Fruit fly (Drosophila melanogaster) whole organism, embryonic: Measurements from ENCODE around the gene CG34001.

Experiments
- B-H1 ChIP-seq: fragments of 200-800 bp; sonication (Bioruptor generic); IDR thresholded peaks from 3 replicates; pipeline ENCODE4 v1.3.6; 2022; ENCODE audit warnings: missing biosample characterization, missing genetic modification characterization
- CG10267 ChIP-seq: fragments of 200-800 bp; sonication (Bioruptor generic); optimal IDR thresholded peaks from 2 replicates; lab custom pipeline; 2018; ENCODE audit warnings: missing biosample characterization, mild to moderate bottlenecking, missing genetic modification characterization, moderate library complexity
- CG12071 ChIP-seq: fragments of 200-800 bp; sonication (Bioruptor generic); optimal IDR thresholded peaks from 3 replicates; lab custom pipeline; 2018; ENCODE audit warnings: missing biosample characterization, mild to moderate bottlenecking, missing genetic modification characterization
- CG18476 ChIP-seq: fragments of 200-800 bp; sonication (Bioruptor generic); optimal IDR thresholded peaks from 2 replicates; lab custom pipeline; 2016; ENCODE audit warnings: missing biosample characterization, mild to moderate bottlenecking, missing genetic modification characterization
- CG2120 ChIP-seq: fragments of 200-800 bp; sonication (Bioruptor generic); optimal IDR thresholded peaks from 3 replicates; lab custom pipeline; 2016; ENCODE audit warnings: missing biosample characterization, missing genetic modification characterization
- CG33213 ChIP-seq: fragments of 200-800 bp; sonication (Bioruptor generic); optimal IDR thresholded peaks from 3 replicates; lab custom pipeline; 2016; ENCODE audit warnings: missing biosample characterization, missing genetic modification characterization
- CG34224 ChIP-seq: fragments of 200-800 bp; sonication (Bioruptor generic); IDR thresholded peaks from 3 replicates; pipeline ENCODE4 v1.3.6; 2022; ENCODE audit warnings: missing biosample characterization, missing genetic modification characterization; ENCODE audit not compliant: partially characterized antibody
- CG42726 ChIP-seq: fragments of 200-800 bp; sonication (Bioruptor generic); IDR thresholded peaks from 2 replicates; pipeline ENCODE4 v1.3.6; 2022; ENCODE audit warnings: missing biosample characterization, missing genetic modification characterization; ENCODE audit not compliant: partially characterized antibody
- CG4360 ChIP-seq: fragments of 200-800 bp; sonication (Bioruptor generic); IDR thresholded peaks from 2 replicates; pipeline ENCODE4 v1.3.6; 2022; ENCODE audit warnings: missing biosample characterization, missing genetic modification characterization
- CG4854 ChIP-seq: fragments of 200-800 bp; sonication (Bioruptor generic); optimal IDR thresholded peaks from 2 replicates; lab custom pipeline; 2016; ENCODE audit warnings: missing biosample characterization, missing genetic modification characterization, inconsistent platforms
- CG7556 ChIP-seq: fragments of 200-800 bp; sonication (Bioruptor generic); optimal IDR thresholded peaks from 2 replicates; lab custom pipeline; 2017; ENCODE audit warnings: missing biosample characterization, mild to moderate bottlenecking, missing genetic modification characterization
- CG8388 ChIP-seq: fragments of 200-800 bp; sonication (Bioruptor generic); optimal IDR thresholded peaks from 2 replicates; lab custom pipeline; 2019; ENCODE audit warnings: missing biosample characterization, mild to moderate bottlenecking, missing genetic modification characterization, moderate library complexity
- CG8478 ChIP-seq: fragments of >200 bp; optimal IDR thresholded peaks from 2 replicates; lab custom pipeline; 2018
- CG8765 ChIP-seq: fragments of 200-800 bp; sonication (Bioruptor generic); IDR thresholded peaks from 2 replicates; pipeline ENCODE4 v1.3.6; 2022; ENCODE audit warnings: missing biosample characterization, missing genetic modification characterization
- CG9215 ChIP-seq: fragments of 200-800 bp; sonication (Bioruptor generic); IDR thresholded peaks from 2 replicates; pipeline ENCODE4 v1.3.6; 2022; ENCODE audit warnings: missing biosample characterization, missing genetic modification characterization
- CG9817 ChIP-seq: fragments of 200-800 bp; sonication (Bioruptor generic); optimal IDR thresholded peaks from 2 replicates; lab custom pipeline; 2018; ENCODE audit warnings: missing biosample characterization, mild to moderate bottlenecking, missing genetic modification characterization, moderate library complexity
- Dbx ChIP-seq: fragments of 200-800 bp; sonication (Bioruptor generic); IDR thresholded peaks from 3 replicates; pipeline ENCODE4 v1.3.6; 2022; ENCODE audit warnings: missing biosample characterization, missing genetic modification characterization
- Eip74EF ChIP-seq, 2 experiments: fragments of 200-800 bp in 1 of 2; fragments of >200 bp in 1 of 2; sonication (Bioruptor generic) in 1 of 2; optimal IDR thresholded peaks; 2 replicates each; lab custom pipeline; 2017 to 2019; ENCODE audit warnings: missing biosample characterization in 2 of 2, missing genetic modification characterization in 2 of 2, mild to moderate bottlenecking in 1 of 2, moderate library complexity in 1 of 2
- Gug ChIP-seq: fragments of 200-800 bp; sonication (Bioruptor generic); IDR thresholded peaks from 4 replicates; pipeline ENCODE4 v1.3.6; 2022; ENCODE audit warnings: missing biosample characterization, missing genetic modification characterization
- HmgD ChIP-seq: fragments of 200-800 bp; sonication (Bioruptor generic); optimal IDR thresholded peaks from 3 replicates; lab custom pipeline; 2016; ENCODE audit warnings: missing biosample characterization, missing genetic modification characterization
- Hr39 ChIP-seq: fragments of >200 bp; optimal IDR thresholded peaks from 2 replicates; lab custom pipeline; 2017
- Jarid2 ChIP-seq: fragments of 200-800 bp; sonication (Bioruptor generic); optimal IDR thresholded peaks from 3 replicates; lab custom pipeline; 2017; ENCODE audit warnings: mild to moderate bottlenecking, missing biosample characterization, missing genetic modification reagents, missing genetic modification characterization
- NC2β ChIP-seq: fragments of 200-800 bp; sonication (Bioruptor generic); optimal IDR thresholded peaks from 2 replicates; lab custom pipeline; 2016; ENCODE audit warnings: missing biosample characterization, missing genetic modification characterization
- Opbp ChIP-seq: fragments of 200-800 bp; sonication (Bioruptor generic); IDR thresholded peaks from 3 replicates; pipeline ENCODE4 v1.3.6; 2022; ENCODE audit warnings: missing biosample characterization, missing genetic modification characterization; ENCODE audit not compliant: partially characterized antibody
- Rx ChIP-seq: fragments of 200-800 bp; sonication (Bioruptor generic); IDR thresholded peaks from 2 replicates; pipeline ENCODE4 v1.3.6; 2022; ENCODE audit warnings: missing biosample characterization, missing genetic modification characterization
- Side ChIP-seq: fragments of 200-800 bp; sonication (Bioruptor generic); optimal IDR thresholded peaks from 2 replicates; lab custom pipeline; 2016; ENCODE audit warnings: missing biosample characterization, missing genetic modification characterization
- al ChIP-seq: fragments of 200-800 bp; sonication (Bioruptor generic); IDR thresholded peaks from 2 replicates; pipeline ENCODE4 v1.3.6; 2022; ENCODE audit warnings: missing biosample characterization, missing genetic modification characterization
- ara ChIP-seq: fragments of 200-800 bp; sonication (Bioruptor generic); IDR thresholded peaks from 2 replicates; pipeline ENCODE4 v1.3.6; 2022; ENCODE audit warnings: missing biosample characterization, missing genetic modification characterization
- bab2 ChIP-seq: fragments of 200-800 bp; sonication (Bioruptor generic); optimal IDR thresholded peaks from 2 replicates; lab custom pipeline; 2016; ENCODE audit warnings: missing biosample characterization, missing genetic modification characterization
- bigmax ChIP-seq: fragments of 200-800 bp; sonication (Bioruptor generic); optimal IDR thresholded peaks from 2 replicates; lab custom pipeline; 2018; ENCODE audit warnings: missing biosample characterization, mild to moderate bottlenecking, missing genetic modification characterization
- cas ChIP-seq: fragments of 200-800 bp; sonication (Bioruptor generic); IDR thresholded peaks from 2 replicates; pipeline ENCODE4 v1.3.6; 2022; ENCODE audit warnings: missing biosample characterization, missing genetic modification characterization
- exex ChIP-seq: fragments of 200-800 bp; sonication (Bioruptor generic); optimal IDR thresholded peaks from 4 replicates; lab custom pipeline; 2018; ENCODE audit warnings: missing biosample characterization, mild to moderate bottlenecking, missing genetic modification characterization, moderate library complexity
- h ChIP-seq: fragments of >200 bp; optimal IDR thresholded peaks from 2 replicates; lab custom pipeline; 2017
- her ChIP-seq: fragments of 200-800 bp; sonication (Bioruptor generic); optimal IDR thresholded peaks from 2 replicates; lab custom pipeline; 2016; ENCODE audit warnings: missing biosample characterization, missing genetic modification characterization
- jumu ChIP-seq: fragments of 200-800 bp; sonication (Bioruptor generic); optimal IDR thresholded peaks from 3 replicates; lab custom pipeline; 2016; ENCODE audit warnings: missing biosample characterization, missing genetic modification characterization
- knrl ChIP-seq: fragments of 200-800 bp; sonication (Bioruptor generic); IDR thresholded peaks from 3 replicates; pipeline ENCODE4 v1.3.6; 2022; ENCODE audit warnings: missing biosample characterization, missing genetic modification characterization; ENCODE audit not compliant: partially characterized antibody
- lilli ChIP-seq: fragments of 200-800 bp; sonication (Bioruptor generic); optimal IDR thresholded peaks from 3 replicates; lab custom pipeline; 2016; ENCODE audit warnings: missing biosample characterization, missing genetic modification characterization
- mld ChIP-seq: fragments of 200-800 bp; sonication (Bioruptor generic); IDR thresholded peaks from 3 replicates; pipeline ENCODE4 v1.3.6; 2022; ENCODE audit warnings: missing biosample characterization, missing genetic modification characterization; ENCODE audit not compliant: partially characterized antibody
- peb ChIP-seq: fragments of 200-800 bp; sonication (Bioruptor generic); IDR thresholded peaks from 2 replicates; pipeline ENCODE4 v1.3.6; 2022; ENCODE audit warnings: missing biosample characterization, missing genetic modification characterization
- pum ChIP-seq: fragments of 200-800 bp; sonication (Bioruptor generic); optimal IDR thresholded peaks from 2 replicates; lab custom pipeline; 2016; ENCODE audit warnings: missing biosample characterization, missing genetic modification characterization
- scrt ChIP-seq: fragments of 200-800 bp; sonication (Bioruptor generic); optimal IDR thresholded peaks from 2 replicates; lab custom pipeline; 2018; ENCODE audit warnings: missing biosample characterization, mild to moderate bottlenecking, missing genetic modification characterization, moderate library complexity
- sens ChIP-seq: fragments of 200-800 bp; sonication (Bioruptor generic); peaks from one replicate; lab custom pipeline; 2016; ENCODE audit warnings: missing biosample characterization, missing genetic modification characterization
- tll ChIP-seq, 2 experiments: fragments of 200-800 bp in 1 of 2; fragments of >200 bp in 1 of 2; sonication (Bioruptor generic) in 1 of 2; optimal IDR thresholded peaks; 2 replicates each; lab custom pipeline; 2017 to 2019; ENCODE audit warnings: missing biosample characterization in 2 of 2, missing genetic modification characterization in 2 of 2, mild to moderate bottlenecking in 1 of 2, moderate library complexity in 1 of 2
- unpg ChIP-seq: fragments of 200-800 bp; sonication (Bioruptor generic); optimal IDR thresholded peaks from 3 replicates; lab custom pipeline; 2018; ENCODE audit warnings: missing biosample characterization, mild to moderate bottlenecking, missing genetic modification characterization, moderate library complexity

The CG34001 gene

DNA sequence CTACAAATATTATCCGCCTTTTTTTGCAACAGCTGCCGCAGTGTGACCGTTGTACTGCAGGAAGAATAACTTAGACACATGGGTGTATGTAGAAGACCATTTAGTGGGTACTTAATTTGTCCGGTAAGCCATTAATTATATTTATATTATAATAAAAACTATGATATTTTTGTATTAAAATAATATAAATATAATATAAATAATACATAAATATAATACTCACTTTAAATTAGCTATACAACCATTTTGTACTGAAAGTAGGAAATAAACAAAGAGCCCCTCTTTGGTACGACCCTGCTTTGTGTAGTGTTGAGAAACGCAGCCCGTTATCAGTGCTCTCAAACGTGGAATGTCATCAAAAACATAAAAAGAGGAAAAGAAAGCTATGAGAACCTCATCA lies 6.9 kb downstream of the CG34001 start, which contains the start of gene Cnep1r2 (continued):
- TF ChIP-seq ara (GFP tag; lab: Robert Waterston, UW) = peak; percentile 90
- peak; percentile 78 for TF ChIP-seq pum (GFP tag; lab: Kevin White, UChicago)
- TF ChIP-seq Dbx (GFP tag; lab: Robert Waterston, UW) = peak; percentile 93
- TF ChIP-seq CG9215 (GFP tag; lab: Robert Waterston, UW) = peak; percentile 95
- TF ChIP-seq CG18476 (GFP tag; lab: Kevin White, UChicago) = peak; percentile 84
- peak; percentile 77 for TF ChIP-seq peb (GFP tag; lab: Robert Waterston, UW)
- peak; percentile 77 for TF ChIP-seq Jarid2 (GFP tag; lab: Kevin White, UChicago)
- peak; percentile 58; the same call in 2 of the 3 replicates for TF ChIP-seq knrl
- peak; percentile 99 for TF ChIP-seq CG10267 (tag; lab: Kevin White, UChicago)
- TF ChIP-seq jumu (GFP tag; lab: Kevin White, UChicago) = peak; percentile 53
- TF ChIP-seq Hr39 (lab: Kevin White, UChicago) = no peak
- TF ChIP-seq Gug (GFP tag; lab: Robert Waterston, UW) = peak; percentile 96
- peak; percentile 71 for TF ChIP-seq CG4360 (GFP tag; lab: Robert Waterston, UW)
- TF ChIP-seq CG7556 = peak; percentile 94
- peak; percentile 93 for TF ChIP-seq B-H1
- TF ChIP-seq CG34224 (GFP tag; lab: Robert Waterston, UW) = no peak
- no peak for TF ChIP-seq mld (GFP tag; lab: Robert Waterston, UW)
- TF ChIP-seq Eip74EF (GFP tag; optimal IDR thresholded peaks at IDR 0.05; lab: Kevin White, UChicago) = no peak
- TF ChIP-seq Rx (GFP tag; lab: Robert Waterston, UW) = peak; percentile 87
- peak; percentile 48 for TF ChIP-seq bigmax
- peak; percentile 59 for TF ChIP-seq Side (GFP tag; lab: Kevin White, UChicago)
- peak; percentile 96 for TF ChIP-seq CG8388 (GFP tag; lab: Kevin White, UChicago)
- TF ChIP-seq lilli (GFP tag; lab: Kevin White, UChicago) = peak; percentile 86
- TF ChIP-seq bab2 (GFP tag; lab: Kevin White, UChicago) = peak; percentile 84
- peak; percentile 84 for TF ChIP-seq exex (tag; lab: Kevin White, UChicago)
- peak; percentile 31 for TF ChIP-seq CG33213 (GFP tag; lab: Kevin White, UChicago)
- peak; percentile 35 for TF ChIP-seq NC2β
- TF ChIP-seq cas (GFP tag; lab: Robert Waterston, UW) = peak; percentile 87
- TF ChIP-seq CG2120 (GFP tag; lab: Kevin White, UChicago) = peak; percentile 90
- no peak for TF ChIP-seq HmgD (GFP tag; lab: Kevin White, UChicago)
- TF ChIP-seq, all 482 proteins: peak for 398

DNA sequence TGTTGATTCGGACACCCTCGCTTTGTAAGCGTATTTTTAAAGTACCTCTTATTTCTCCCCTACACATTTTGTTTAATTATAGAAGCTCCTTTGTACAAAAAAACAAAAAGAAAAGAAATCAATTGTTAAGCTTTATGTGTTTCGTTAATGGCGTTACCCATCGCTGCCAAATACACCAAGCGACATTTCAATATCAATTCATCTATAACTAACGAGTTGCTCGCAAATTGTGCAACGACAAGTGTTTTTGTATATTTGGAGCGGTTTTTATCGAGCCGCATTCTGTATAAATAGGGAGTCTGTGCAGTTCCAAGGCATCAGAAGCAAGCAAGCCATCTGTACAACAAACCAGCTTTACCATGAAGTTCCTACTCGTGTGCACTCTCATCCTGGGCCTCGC lies 8.6 kb downstream of the CG34001 start, which contains the start of gene CG18628:
Gene CG18628, plus strand, starts transcription at position 301 of the 400 bp plus-strand sequence.
- TF ChIP-seq scrt (GFP tag; lab: Kevin White, UChicago) = no peak
- no peak for TF ChIP-seq unpg (GFP tag; lab: Kevin White, UChicago)
- no peak for TF ChIP-seq her (GFP tag; lab: Kevin White, UChicago)

DNA sequence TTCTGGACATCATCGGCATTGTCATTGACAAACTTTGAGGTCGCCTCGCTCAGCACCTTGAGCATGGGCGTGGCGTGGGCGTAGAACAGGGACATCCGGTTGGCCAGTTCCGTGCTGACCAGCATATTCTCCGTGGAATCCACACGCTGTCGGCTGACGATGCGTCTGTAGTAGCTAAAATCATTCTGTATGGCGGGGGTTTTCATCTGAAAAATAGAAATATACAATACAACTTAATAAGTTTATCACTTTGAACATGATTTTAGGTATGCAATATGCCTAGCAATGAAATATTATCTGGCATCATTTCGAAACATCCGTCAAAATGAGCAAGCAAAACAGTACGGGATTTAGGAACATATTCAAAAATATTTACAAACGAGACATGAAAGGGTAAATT lies 10.7 kb downstream of the CG34001 start, which contains the start of gene CG14154:
Gene CG14154, plus strand, starts transcription at position 301 of the 400 bp plus-strand sequence.
- TF ChIP-seq CG42726 (GFP tag; lab: Robert Waterston, UW) = no peak
- TF ChIP-seq sens (GFP tag; lab: Kevin White, UChicago) = peak; percentile 22

DNA sequence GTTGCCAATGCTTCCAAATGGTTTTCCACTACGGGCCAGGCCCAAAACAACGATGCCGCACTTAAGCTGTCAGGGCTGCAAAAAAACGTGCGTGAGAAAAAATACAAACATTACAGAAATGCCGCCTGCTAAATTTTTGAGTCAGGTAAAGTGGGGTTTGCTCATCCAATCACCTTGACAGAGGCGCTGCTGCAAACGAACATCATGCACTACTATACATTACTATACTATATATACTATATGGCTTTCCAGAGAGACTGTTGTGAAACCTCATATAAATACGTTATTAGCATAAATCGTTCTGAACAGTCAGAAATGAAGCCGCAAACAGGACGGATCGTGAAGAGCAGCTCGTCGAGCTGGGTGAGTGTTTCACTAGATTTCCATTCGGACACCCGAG lies 12.3 kb downstream of the CG34001 start, which contains the start of gene CG14153:
Gene CG14153, plus strand, starts transcription at position 301 of the 400 bp plus-strand sequence.
- TF ChIP-seq CG8478 (lab: Kevin White, UChicago) (no peak), CG8765 (GFP tag; lab: Robert Waterston, UW) (no peak), CG4854 (GFP tag; lab: Kevin White, UChicago) (no peak), CG9817 (tag; lab: Kevin White, UChicago) (no peak), CG12071 (GFP tag; lab: Kevin White, UChicago) (no peak), h (no peak), tll (GFP tag; optimal IDR thresholded peaks at IDR 0.05; lab: Kevin White, UChicago) (no peak), al (no peak), Opbp (GFP tag; lab: Robert Waterston, UW) (no peak)
